Fruit fly (Drosophila melanogaster) whole organism, wandering third instar larva: ENCODE measurements around the gene cu.

Experiments used
- Abd-B ChIP-seq: fragments of >200 bp; optimal IDR thresholded peaks from 2 replicates; lab custom pipeline; 2017; ENCODE audit warnings: missing biosample characterization, missing genetic modification characterization
- CG32264 ChIP-seq: fragments of 200-800 bp; sonication (Bioruptor generic); optimal IDR thresholded peaks from 2 replicates; lab custom pipeline; 2016; ENCODE audit warnings: missing biosample characterization, missing genetic modification characterization
- CG9705 ChIP-seq: fragments of 200-800 bp; sonication (Bioruptor generic); optimal IDR thresholded peaks from 2 replicates; lab custom pipeline; 2018; ENCODE audit warnings: missing biosample characterization, mild to moderate bottlenecking, missing genetic modification characterization
- CrebA ChIP-seq: fragments of 200-800 bp; sonication (Bioruptor generic); optimal IDR thresholded peaks from 2 replicates; lab custom pipeline; 2016; ENCODE audit warnings: missing biosample characterization, mild to moderate bottlenecking, missing genetic modification characterization, borderline replicate concordance
- Dfd ChIP-seq: fragments of >200 bp; optimal IDR thresholded peaks from 2 replicates; lab custom pipeline; 2017; ENCODE audit warnings: missing biosample characterization, missing genetic modification characterization
- Dif ChIP-seq: fragments of 200-275, 200-300 bp; sonication (Bioruptor generic); optimal IDR thresholded peaks from 2 replicates; lab custom pipeline; 2018; ENCODE audit warnings: missing biosample characterization, missing genetic modification characterization; ENCODE audit not compliant: partially characterized antibody
- GATAd ChIP-seq: sonication (Bioruptor generic); optimal IDR thresholded peaks from 2 replicates; lab custom pipeline; 2016; ENCODE audit warnings: missing biosample characterization, missing genetic modification characterization
- HLH106 ChIP-seq: fragments of 200-800 bp; optimal IDR thresholded peaks from 3 replicates; lab custom pipeline; 2019; ENCODE audit warnings: missing biosample characterization, mild to moderate bottlenecking, missing genetic modification characterization, moderate library complexity
- Hnf4 ChIP-seq: fragments of 200-800 bp; sonication (Bioruptor generic); optimal IDR thresholded peaks from 2 replicates; lab custom pipeline; 2016; ENCODE audit warnings: missing biosample characterization, mild to moderate bottlenecking, missing genetic modification characterization
- Hr78 ChIP-seq: fragments of >200 bp; optimal IDR thresholded peaks from 2 replicates; lab custom pipeline; 2017; ENCODE audit warnings: missing biosample characterization, missing genetic modification characterization
- Hr83 ChIP-seq: fragments of 200-300 bp; sonication (Bioruptor generic); optimal IDR thresholded peaks from 2 replicates; lab custom pipeline; 2016; ENCODE audit warnings: missing biosample characterization, mild to moderate bottlenecking, missing genetic modification characterization, moderate library complexity; ENCODE audit not compliant: poor library complexity, severe bottlenecking
- Jra ChIP-seq: sonication (Bioruptor generic); optimal IDR thresholded peaks from 2 replicates; lab custom pipeline; 2016; ENCODE audit warnings: missing biosample characterization, missing genetic modification characterization
- Mio ChIP-seq: sonication (Bioruptor generic); optimal IDR thresholded peaks from 2 replicates; lab custom pipeline; 2016; ENCODE audit warnings: missing biosample characterization, missing genetic modification characterization
- Myc ChIP-seq: fragments of >200 bp; optimal IDR thresholded peaks from 2 replicates; lab custom pipeline; 2017
- N ChIP-seq: fragments of >200 bp; optimal IDR thresholded peaks from 2 replicates; lab custom pipeline; 2018; ENCODE audit warnings: missing biosample characterization, missing external identifiers, missing genetic modification characterization
- OdsH ChIP-seq: fragments of 200-800 bp; sonication (Bioruptor generic); optimal IDR thresholded peaks from 2 replicates; lab custom pipeline; 2016; ENCODE audit warnings: missing biosample characterization, mild to moderate bottlenecking, missing genetic modification characterization
- Rel ChIP-seq, 2 experiments: fragments of 200-800 bp; sonication (Bioruptor generic) in 1 of 2; optimal IDR thresholded peaks; 2 replicates in 1 of 2; 3 replicates in 1 of 2; lab custom pipeline; 2016 to 2019; ENCODE audit warnings: mild to moderate bottlenecking in 2 of 2, missing biosample characterization in 2 of 2, missing genetic modification characterization in 2 of 2, moderate library complexity in 1 of 2
- Sp1 ChIP-seq: fragments of 200-800 bp; sonication (Bioruptor generic); optimal IDR thresholded peaks from 3 replicates; lab custom pipeline; 2019; ENCODE audit warnings: missing biosample characterization, mild to moderate bottlenecking, missing genetic modification characterization, moderate library complexity
- Vsx2 ChIP-seq: fragments of 200-300, 225-300 bp; sonication (Bioruptor generic); optimal IDR thresholded peaks from 2 replicates; lab custom pipeline; 2018; ENCODE audit warnings: missing biosample characterization, missing genetic modification characterization; ENCODE audit not compliant: partially characterized antibody
- br ChIP-seq: fragments of 200-800 bp; sonication (Bioruptor generic); optimal IDR thresholded peaks from 2 replicates; lab custom pipeline; 2016; ENCODE audit warnings: missing biosample characterization, missing genetic modification characterization
- brk ChIP-seq: fragments of 200-800 bp; sonication (Bioruptor generic); optimal IDR thresholded peaks from 2 replicates; lab custom pipeline; 2016; ENCODE audit warnings: missing biosample characterization, mild to moderate bottlenecking, missing genetic modification characterization
- dl ChIP-seq, 2 experiments: fragments of 175-275, 200-275 bp in 1 of 2; fragments of 200-275 bp in 1 of 2; sonication (Bioruptor generic); optimal IDR thresholded peaks; lab custom pipeline; 2018; ENCODE audit warnings: mild to moderate bottlenecking in 2 of 2, missing biosample characterization in 2 of 2, missing genetic modification characterization in 2 of 2, moderate library complexity in 2 of 2; ENCODE audit not compliant: partially characterized antibody in 2 of 2, insufficient read depth in 1 of 2
- dmrt93B ChIP-seq: fragments of 200-800 bp; sonication (Bioruptor generic); optimal IDR thresholded peaks from 2 replicates; lab custom pipeline; 2018; ENCODE audit warnings: missing biosample characterization, mild to moderate bottlenecking, missing genetic modification characterization
- dsf ChIP-seq: sonication (Bioruptor generic); optimal IDR thresholded peaks from 2 replicates; lab custom pipeline; 2016; ENCODE audit warnings: missing biosample characterization, missing genetic modification characterization, borderline replicate concordance
- ey ChIP-seq: fragments of 200-800 bp; sonication (Bioruptor generic); optimal IDR thresholded peaks from 2 replicates; lab custom pipeline; 2016; ENCODE audit warnings: missing biosample characterization, missing genetic modification characterization
- foxo ChIP-seq, 2 experiments: fragments of 200-800 bp; sonication (Bioruptor generic); optimal IDR thresholded peaks; 2 replicates in 1 of 2; 3 replicates in 1 of 2; lab custom pipeline; 2016 to 2017; ENCODE audit warnings: missing biosample characterization in 2 of 2, missing genetic modification characterization in 2 of 2
- fru ChIP-seq: fragments of 200-800 bp; sonication (Bioruptor generic); optimal IDR thresholded peaks from 3 replicates; lab custom pipeline; 2016; ENCODE audit warnings: missing biosample characterization, mild to moderate bottlenecking, missing genetic modification characterization
- h ChIP-seq: fragments of 200-800 bp; sonication (Bioruptor generic); optimal IDR thresholded peaks from 3 replicates; lab custom pipeline; 2016; ENCODE audit warnings: missing biosample characterization, mild to moderate bottlenecking, missing genetic modification characterization
- jim ChIP-seq: fragments of 175-275, 200-325 bp; sonication (Bioruptor generic); optimal IDR thresholded peaks from 2 replicates; lab custom pipeline; 2016; ENCODE audit warnings: missing biosample characterization, mild to moderate bottlenecking, missing genetic modification characterization
- lola ChIP-seq: fragments of >200 bp; optimal IDR thresholded peaks from 2 replicates; lab custom pipeline; 2017; ENCODE audit warnings: missing biosample characterization, missing genetic modification characterization
- pan ChIP-seq: fragments of >200 bp; optimal IDR thresholded peaks from 2 replicates; lab custom pipeline; 2017
- psq ChIP-seq: fragments of 200-800 bp; sonication (Bioruptor generic); optimal IDR thresholded peaks from 3 replicates; lab custom pipeline; 2017; ENCODE audit warnings: missing biosample characterization, mild to moderate bottlenecking, missing genetic modification characterization, moderate library complexity
- rgr ChIP-seq: fragments of 200-800 bp; sonication (Bioruptor generic); optimal IDR thresholded peaks from 3 replicates; lab custom pipeline; 2016; ENCODE audit warnings: missing biosample characterization, mild to moderate bottlenecking, missing genetic modification characterization
- sage ChIP-seq: fragments of 200-800 bp; sonication (Bioruptor generic); optimal IDR thresholded peaks from 2 replicates; lab custom pipeline; 2016; ENCODE audit warnings: missing biosample characterization, mild to moderate bottlenecking, missing genetic modification characterization
- sv ChIP-seq: fragments of 200-800 bp; sonication (Bioruptor generic); optimal IDR thresholded peaks from 3 replicates; lab custom pipeline; 2016; ENCODE audit warnings: missing biosample characterization, missing genetic modification characterization
- tai ChIP-seq: sonication (Bioruptor generic); optimal IDR thresholded peaks from 2 replicates; lab custom pipeline; 2016; ENCODE audit warnings: missing biosample characterization, missing genetic modification characterization
- usp ChIP-seq: fragments of >200 bp; optimal IDR thresholded peaks from 2 replicates; lab custom pipeline; 2017; ENCODE audit warnings: missing biosample characterization, missing genetic modification characterization
- woc ChIP-seq: sonication (Bioruptor generic); optimal IDR thresholded peaks from 2 replicates; lab custom pipeline; 2016; ENCODE audit warnings: missing biosample characterization, mild to moderate bottlenecking, missing genetic modification characterization

cu gene

DNA sequence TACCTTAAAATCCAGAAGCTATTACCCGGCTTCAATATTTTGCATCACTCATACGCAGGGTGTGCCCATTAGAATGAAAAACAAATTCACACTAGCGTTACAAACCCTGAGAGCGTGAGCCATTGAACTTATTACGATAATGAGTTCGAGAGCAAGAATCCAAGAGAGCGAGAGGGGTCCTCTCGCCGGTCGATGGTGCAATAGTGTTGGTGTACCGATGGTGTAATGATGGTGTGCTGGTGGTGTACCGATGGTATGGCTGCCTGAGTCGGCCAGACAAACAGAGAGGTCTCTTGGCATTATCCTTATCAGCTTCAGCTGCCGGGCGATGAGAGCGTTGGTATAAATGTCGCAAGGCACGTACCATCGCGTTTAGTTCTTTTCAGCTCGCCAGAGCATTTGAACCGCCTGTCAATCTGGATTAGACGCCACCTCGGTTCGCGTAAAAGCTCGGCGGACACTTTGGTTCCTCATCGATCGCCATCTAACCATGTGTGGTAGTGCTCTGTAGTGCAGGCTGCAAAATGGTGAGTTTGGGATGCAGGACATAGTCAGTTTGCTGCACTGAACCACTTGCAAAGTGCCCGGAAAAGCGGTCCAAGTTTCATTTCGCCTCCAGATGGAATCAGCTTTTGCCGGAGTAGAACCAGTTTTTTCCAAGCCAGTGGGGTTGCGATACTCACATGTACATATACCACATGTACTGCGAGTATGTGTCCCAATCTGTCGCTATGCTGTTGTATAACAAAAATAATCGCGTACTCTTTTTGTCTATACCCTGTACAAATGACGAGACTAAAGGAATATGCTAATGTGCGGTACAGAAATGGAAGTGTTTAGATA, 2.9 kb downstream of the cu start:
- TF ChIP-seq dl (GFP tag; optimal IDR thresholded peaks at IDR 0.05; lab: Kevin White, UChicago; ENCODE audit: insufficient read depth in 1 of 2, partially characterized antibody in 2 of 2), result peak; percentile 48 to 81
- no peak for TF ChIP-seq psq
- no peak for TF ChIP-seq lola (GFP tag; lab: Kevin White, UChicago)
- no peak for TF ChIP-seq Sp1 (GFP tag; lab: Kevin White, UChicago)
- TF ChIP-seq fru (GFP tag; lab: Kevin White, UChicago), result no peak
- no peak for TF ChIP-seq tai (GFP tag; lab: Kevin White, UChicago)
- TF ChIP-seq CG32264 (GFP tag; lab: Kevin White, UChicago), result no peak
- TF ChIP-seq Rel (GFP tag; optimal IDR thresholded peaks at IDR 0.05; lab: Kevin White, UChicago), result no peak
- no peak for TF ChIP-seq Rel (tag; optimal IDR thresholded peaks at IDR 0.05; lab: Kevin White, UChicago)
- no peak for TF ChIP-seq GATAd (GFP tag; lab: Kevin White, UChicago)
- TF ChIP-seq Abd-B (GFP tag; lab: Kevin White, UChicago), result no peak
- TF ChIP-seq dsf (GFP tag; lab: Kevin White, UChicago), result no peak
- TF ChIP-seq foxo (GFP tag; optimal IDR thresholded peaks at IDR 0.05; lab: Kevin White, UChicago), result no peak
- TF ChIP-seq Dfd (GFP tag; lab: Kevin White, UChicago), result no peak
- TF ChIP-seq Vsx2 (GFP tag; lab: Kevin White, UChicago), result no peak
- no peak for TF ChIP-seq woc
- TF ChIP-seq Hr83 (GFP tag; lab: Kevin White, UChicago), result peak; percentile 21
- TF ChIP-seq N (GFP tag; lab: Kevin White, UChicago), result no peak
- no peak for TF ChIP-seq Jra (GFP tag; lab: Kevin White, UChicago)
- no peak for TF ChIP-seq rgr (GFP tag; lab: Kevin White, UChicago)
- TF ChIP-seq Dif (GFP tag; lab: Kevin White, UChicago), result peak; percentile 83

DNA sequence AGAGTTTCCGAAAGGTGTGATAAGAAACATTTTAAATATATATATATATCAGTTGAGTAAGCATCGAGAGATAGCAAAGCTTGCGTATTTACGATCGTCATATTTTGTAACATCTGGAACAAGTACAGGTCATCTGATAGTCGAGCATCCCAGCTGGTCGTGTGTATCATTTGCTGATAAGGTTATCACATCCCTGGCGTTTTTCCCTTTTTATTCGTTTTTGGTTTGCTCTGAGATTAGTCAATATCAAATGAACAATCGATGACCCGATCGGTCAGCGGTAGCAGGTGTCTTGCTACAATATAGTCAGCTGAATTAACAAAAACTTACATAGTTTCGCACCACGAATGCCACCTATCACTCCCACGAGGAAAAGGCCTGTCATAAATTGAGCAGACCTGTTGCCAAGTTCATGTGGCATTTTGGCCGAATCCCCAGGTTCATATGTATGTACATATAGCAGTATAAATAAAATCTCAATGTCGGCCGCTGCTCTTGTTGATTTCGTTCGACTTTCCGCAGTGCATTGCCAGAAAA, 3.6 kb downstream of the cu start:
- TF ChIP-seq fru (GFP tag; lab: Kevin White, UChicago) (peak; percentile 76), Abd-B (GFP tag; lab: Kevin White, UChicago) (no peak), Vsx2 (GFP tag; lab: Kevin White, UChicago) (no peak), Hr78 (GFP tag; lab: Kevin White, UChicago) (no peak), dl (GFP tag; optimal IDR thresholded peaks at IDR 0.05; lab: Kevin White, UChicago; ENCODE audit: insufficient read depth in 1 of 2, partially characterized antibody in 2 of 2) (no peak), woc (peak; percentile 53), sage (peak; percentile 80), pan (lab: Kevin White, UChicago) (peak; percentile 61), N (GFP tag; lab: Kevin White, UChicago) (no peak), foxo (GFP tag; optimal IDR thresholded peaks at IDR 0.05; lab: Kevin White, UChicago) (peak; percentile 39 to 81), OdsH (GFP tag; lab: Kevin White, UChicago) (peak; percentile 85), CG9705 (GFP tag; lab: Kevin White, UChicago) (no peak), Mio (GFP tag; lab: Kevin White, UChicago) (no peak), usp (GFP tag; lab: Kevin White, UChicago) (no peak), Jra (GFP tag; lab: Kevin White, UChicago) (no peak), GATAd (GFP tag; lab: Kevin White, UChicago) (no peak), tai (GFP tag; lab: Kevin White, UChicago) (no peak), dsf (GFP tag; lab: Kevin White, UChicago) (no peak), dmrt93B (GFP tag; lab: Kevin White, UChicago) (peak; percentile 32), brk (peak; percentile 86), Rel (GFP tag; optimal IDR thresholded peaks at IDR 0.05; lab: Kevin White, UChicago) (peak; percentile 77), Rel (tag; optimal IDR thresholded peaks at IDR 0.05; lab: Kevin White, UChicago) (peak; percentile 42), jim (GFP tag; lab: Kevin White, UChicago) (no peak), br (GFP tag; lab: Kevin White, UChicago) (peak; percentile 56), Dfd (GFP tag; lab: Kevin White, UChicago) (no peak), psq (peak; percentile 74), CrebA (GFP tag; lab: Kevin White, UChicago) (no peak), Hnf4 (GFP tag; lab: Kevin White, UChicago) (peak; percentile 50), Dif (GFP tag; lab: Kevin White, UChicago) (no peak), Myc (no peak), h (GFP tag; lab: Kevin White, UChicago) (peak; percentile 85), Hr83 (GFP tag; lab: Kevin White, UChicago) (no peak), sv (GFP tag; lab: Kevin White, UChicago) (peak; percentile 39), ey (GFP tag; lab: Kevin White, UChicago) (peak; percentile 69), CG32264 (GFP tag; lab: Kevin White, UChicago) (peak; percentile 55), lola (GFP tag; lab: Kevin White, UChicago) (no peak), rgr (GFP tag; lab: Kevin White, UChicago) (peak; percentile 86), Sp1 (GFP tag; lab: Kevin White, UChicago) (peak; percentile 74), HLH106 (peak; percentile 65)
- TF ChIP-seq, all 38 proteins: peak for 19
